Worm (Caenorhabditis elegans) whole organism, L2 larva: ENCODE results near the gene T06D8.9.
A peak's percentile ranks its signal among the peaks of the same experiment; 100 is the strongest.

Experiments
- F13H6.1 ChIP-seq: sonication (generic microtip); optimal IDR thresholded peaks from 2 replicates; lab custom pipeline; 2016; ENCODE audit warnings: missing genetic modification characterization, missing compliant biosample characterization
- R02D3.7 ChIP-seq: fragments of 150-350 bp; optimal IDR thresholded peaks from 2 replicates; lab custom pipeline; 2014; ENCODE audit warnings: missing biosample characterization, missing genetic modification characterization
- Y55F3AM.14 ChIP-seq: fragments of 200-800 bp; sonication (Bioruptor generic); optimal IDR thresholded peaks from 2 replicates; lab custom pipeline; 2018; ENCODE audit warnings: mild to moderate bottlenecking, missing genetic modification characterization, missing compliant biosample characterization
- ZK546.5 ChIP-seq: sonication (generic microtip); optimal IDR thresholded peaks from 2 replicates; lab custom pipeline; 2017; ENCODE audit warnings: missing biosample characterization, missing genetic modification characterization
- aly-2 ChIP-seq: fragments of 150-350 bp; optimal IDR thresholded peaks from 2 replicates; lab custom pipeline; 2014; ENCODE audit warnings: missing biosample characterization, missing genetic modification characterization
- ceh-16 ChIP-seq: fragments of 150-350 bp; optimal IDR thresholded peaks from 2 replicates; lab custom pipeline; 2014; ENCODE audit warnings: missing biosample characterization, missing genetic modification characterization
- ceh-82 ChIP-seq: fragments of 150-350 bp; optimal IDR thresholded peaks from 2 replicates; lab custom pipeline; 2014; ENCODE audit warnings: missing biosample characterization, missing genetic modification characterization
- crh-2 ChIP-seq: sonication (generic microtip); optimal IDR thresholded peaks from 2 replicates; lab custom pipeline; 2017; ENCODE audit warnings: missing biosample characterization, missing genetic modification characterization
- dmd-4 ChIP-seq: sonication (generic microtip); optimal IDR thresholded peaks from 2 replicates; lab custom pipeline; 2017; ENCODE audit warnings: missing biosample characterization, missing genetic modification characterization
- egl-27 ChIP-seq: sonication (generic microtip); optimal IDR thresholded peaks from 3 replicates; lab custom pipeline; 2017; ENCODE audit warnings: missing biosample characterization, missing genetic modification reagents, missing genetic modification characterization
- elt-1 ChIP-seq: fragments of 150-350 bp; optimal IDR thresholded peaks from 2 replicates; lab custom pipeline; 2014; ENCODE audit warnings: missing biosample characterization, missing genetic modification characterization
- fos-1 ChIP-seq: fragments of 150-350 bp; optimal IDR thresholded peaks from 2 replicates; lab custom pipeline; 2014; ENCODE audit warnings: missing biosample characterization, missing genetic modification characterization
- gmeb-1 ChIP-seq: fragments of 150-350 bp; optimal IDR thresholded peaks from 2 replicates; lab custom pipeline; 2014; ENCODE audit warnings: missing biosample characterization, missing genetic modification characterization
- lin-39 ChIP-seq: fragments of 150-350 bp; optimal IDR thresholded peaks from 2 replicates; lab custom pipeline; 2014; ENCODE audit warnings: missing biosample characterization, missing genetic modification reagents, missing genetic modification characterization
- lsy-2 ChIP-seq, 2 experiments: fragments of 150-350 bp in 1 of 2; sonication (generic microtip) in 1 of 2; optimal IDR thresholded peaks; 2 replicates each; lab custom pipeline; 2014 to 2017; ENCODE audit warnings: missing biosample characterization in 2 of 2, missing genetic modification characterization in 2 of 2
- mab-5 ChIP-seq: fragments of 150-350 bp; optimal IDR thresholded peaks from 2 replicates; lab custom pipeline; 2014; ENCODE audit warnings: missing biosample characterization, missing genetic modification characterization
- mdl-1 ChIP-seq, 2 experiments: fragments of 150-350 bp in 1 of 2; sonication (generic microtip) in 1 of 2; optimal IDR thresholded peaks; 2 replicates each; lab custom pipeline; 2017; ENCODE audit warnings: missing biosample characterization in 2 of 2, missing genetic modification characterization in 2 of 2
- nhr-10 ChIP-seq: sonication (generic microtip); optimal IDR thresholded peaks from 2 replicates; lab custom pipeline; 2017; ENCODE audit warnings: missing biosample characterization, missing genetic modification characterization
- nhr-11 ChIP-seq: fragments of 150-350 bp; optimal IDR thresholded peaks from 2 replicates; lab custom pipeline; 2014; ENCODE audit warnings: missing biosample characterization, missing genetic modification characterization
- nhr-12 ChIP-seq: fragments of 150-350 bp; optimal IDR thresholded peaks from 2 replicates; lab custom pipeline; 2014; ENCODE audit warnings: missing biosample characterization, missing genetic modification characterization
- nhr-129 ChIP-seq: fragments of 150-350 bp; optimal IDR thresholded peaks from 2 replicates; lab custom pipeline; 2014; ENCODE audit warnings: missing biosample characterization, missing genetic modification characterization
- nhr-21 ChIP-seq: fragments of 150-350 bp; optimal IDR thresholded peaks from 2 replicates; lab custom pipeline; 2014; ENCODE audit warnings: missing biosample characterization, missing genetic modification characterization
- nhr-23 ChIP-seq: fragments of 150-350 bp; optimal IDR thresholded peaks from 2 replicates; lab custom pipeline; 2014; ENCODE audit warnings: missing biosample characterization, missing genetic modification reagents, missing genetic modification characterization
- nhr-237 ChIP-seq: fragments of 150-350 bp; optimal IDR thresholded peaks from 2 replicates; lab custom pipeline; 2014; ENCODE audit warnings: missing biosample characterization, missing genetic modification characterization
- nhr-25 ChIP-seq: fragments of 150-350 bp; sonication (generic microtip); optimal IDR thresholded peaks from 3 replicates; lab custom pipeline; 2014; ENCODE audit warnings: missing biosample characterization, missing genetic modification characterization
- nhr-6 ChIP-seq: fragments of 150-350 bp; optimal IDR thresholded peaks from 2 replicates; lab custom pipeline; 2014; ENCODE audit warnings: missing biosample characterization, missing genetic modification characterization
- nhr-77 ChIP-seq: fragments of 150-350 bp; optimal IDR thresholded peaks from 2 replicates; lab custom pipeline; 2014; ENCODE audit warnings: missing biosample characterization, missing genetic modification characterization
- peb-1 ChIP-seq: fragments of 150-350 bp; optimal IDR thresholded peaks from 2 replicates; lab custom pipeline; 2014; ENCODE audit warnings: missing biosample characterization, missing genetic modification characterization
- sem-4 ChIP-seq: fragments of 150-350 bp; optimal IDR thresholded peaks from 2 replicates; lab custom pipeline; 2014; ENCODE audit warnings: missing biosample characterization, missing genetic modification reagents, missing genetic modification characterization
- sma-9 ChIP-seq, 2 experiments: fragments of 150-350 bp in 1 of 2; sonication (generic microtip) in 1 of 2; optimal IDR thresholded peaks; 2 replicates each; lab custom pipeline; 2014 to 2016; ENCODE audit warnings: missing genetic modification characterization in 2 of 2, mild to moderate bottlenecking in 1 of 2, missing biosample characterization in 1 of 2, missing compliant biosample characterization in 1 of 2, missing genetic modification reagents in 1 of 2, moderate library complexity in 1 of 2
- snpc-4 ChIP-seq: fragments of 150-350 bp; optimal IDR thresholded peaks from 2 replicates; lab custom pipeline; 2014; ENCODE audit warnings: missing biosample characterization, missing genetic modification characterization
- unc-39 ChIP-seq: fragments of 150-350 bp; optimal IDR thresholded peaks from 2 replicates; lab custom pipeline; 2014; ENCODE audit warnings: missing biosample characterization, missing genetic modification characterization
- unc-55 ChIP-seq: fragments of 150-350 bp; sonication (generic microtip); optimal IDR thresholded peaks from 3 replicates; lab custom pipeline; 2014; ENCODE audit warnings: missing biosample characterization, missing genetic modification reagents, missing genetic modification characterization
- unc-62 ChIP-seq: fragments of 150-350 bp; optimal IDR thresholded peaks from 2 replicates; lab custom pipeline; 2014; ENCODE audit warnings: missing biosample characterization, missing genetic modification reagents, missing genetic modification characterization
- zag-1 ChIP-seq: fragments of 150-350 bp; optimal IDR thresholded peaks from 2 replicates; lab custom pipeline; 2014; ENCODE audit warnings: missing biosample characterization, missing genetic modification characterization
- ztf-1 ChIP-seq: fragments of 200-800 bp; sonication (Bioruptor generic); conservative IDR thresholded peaks from 2 replicates; pipeline ENCODE4 v1.3.6; 2022; ENCODE audit warnings: missing genetic modification characterization, missing compliant biosample characterization
- ztf-11 ChIP-seq: sonication (generic microtip); optimal IDR thresholded peaks from 2 replicates; lab custom pipeline; 2017; ENCODE audit warnings: missing biosample characterization, missing genetic modification characterization
- ztf-4 ChIP-seq: fragments of 150-350 bp; optimal IDR thresholded peaks from 2 replicates; lab custom pipeline; 2014; ENCODE audit warnings: missing biosample characterization, missing genetic modification characterization

The T06D8.9 gene

ce11 chrII:11268822-11269221, 29.4 kb downstream of the T06D8.9 start, which contains the start of gene cut-1:
Gene cut-1 (plus strand): TSS chrII:11269122.
- TF ChIP-seq nhr-25 (tag; lab: Kevin White, UChicago) = no peak
- TF ChIP-seq R02D3.7 = no peak
- TF ChIP-seq zag-1 (tag; lab: Kevin White, UChicago) = no peak
- TF ChIP-seq sem-4 (tag; lab: Kevin White, UChicago) = no peak
- TF ChIP-seq peb-1 (tag; lab: Kevin White, UChicago) = no peak
- no peak for TF ChIP-seq ZK546.5
- TF ChIP-seq nhr-12 (tag; lab: Kevin White, UChicago) = no peak
- TF ChIP-seq lin-39 (tag; lab: Kevin White, UChicago) = no peak
- no peak for TF ChIP-seq egl-27
- TF ChIP-seq lsy-2 (tag; optimal IDR thresholded peaks at IDR 0.05; lab: Kevin White, UChicago) = no peak
- no peak for TF ChIP-seq nhr-237 (tag; lab: Kevin White, UChicago)
- no peak for TF ChIP-seq snpc-4
- no peak for TF ChIP-seq fos-1 (tag; lab: Kevin White, UChicago)
- TF ChIP-seq nhr-11 (tag; lab: Kevin White, UChicago) = no peak
- no peak for TF ChIP-seq ceh-82 (tag; lab: Kevin White, UChicago)
- no peak for TF ChIP-seq unc-39
- no peak for TF ChIP-seq nhr-10 (tag; lab: Kevin White, UChicago)
- TF ChIP-seq, all 48 proteins: peak for 0

ce11 chrII:11270829-11271228, 31.4 kb downstream of the T06D8.9 start:
- no peak for TF ChIP-seq sma-9 (GFP tag; optimal IDR thresholded peaks at IDR 0.05; lab: Kevin White, UChicago)
- no peak for TF ChIP-seq sma-9 (tag; optimal IDR thresholded peaks at IDR 0.05; lab: Kevin White, UChicago)
- TF ChIP-seq elt-1 (tag; lab: Kevin White, UChicago) = no peak
- TF ChIP-seq crh-2 = no peak
- TF ChIP-seq R02D3.7 = no peak
- no peak for TF ChIP-seq gmeb-1 (tag; lab: Kevin White, UChicago)
- TF ChIP-seq snpc-4 = no peak
- no peak for TF ChIP-seq nhr-23
- TF ChIP-seq aly-2 (tag; lab: Kevin White, UChicago) = no peak
- TF ChIP-seq unc-55 = no peak
- no peak for TF ChIP-seq lsy-2 (tag; optimal IDR thresholded peaks at IDR 0.05; lab: Kevin White, UChicago)
- no peak for TF ChIP-seq nhr-237 (tag; lab: Kevin White, UChicago)
- no peak for TF ChIP-seq nhr-25 (tag; lab: Kevin White, UChicago)
- no peak for TF ChIP-seq ztf-1 (GFP tag; lab: Robert Waterston, UW)
- TF ChIP-seq nhr-21 (tag; lab: Kevin White, UChicago) = no peak
- TF ChIP-seq nhr-6 (tag; lab: Kevin White, UChicago) = no peak
- no peak for TF ChIP-seq nhr-129
- no peak for TF ChIP-seq unc-39
- no peak for TF ChIP-seq mdl-1 (tag; optimal IDR thresholded peaks at IDR 0.05; lab: Kevin White, UChicago)
- TF ChIP-seq lin-39 (tag; lab: Kevin White, UChicago) = no peak

ce11 chrII:11274876-11275275, 35.5 kb downstream of the T06D8.9 start:
- TF ChIP-seq sem-4 (tag; lab: Kevin White, UChicago) (no peak), ztf-1 (GFP tag; lab: Robert Waterston, UW) (no peak), nhr-237 (tag; lab: Kevin White, UChicago) (no peak), ceh-82 (tag; lab: Kevin White, UChicago) (no peak), nhr-12 (tag; lab: Kevin White, UChicago) (no peak), F13H6.1 (no peak), unc-39 (no peak), snpc-4 (no peak), nhr-77 (tag; lab: Kevin White, UChicago) (no peak), R02D3.7 (no peak), dmd-4 (tag; lab: Kevin White, UChicago) (no peak), unc-62 (no peak), peb-1 (tag; lab: Kevin White, UChicago) (no peak), fos-1 (tag; lab: Kevin White, UChicago) (no peak), unc-55 (no peak), lsy-2 (tag; optimal IDR thresholded peaks at IDR 0.05; lab: Kevin White, UChicago) (no peak)

ce11 chrII:11275484-11275883, 36.1 kb downstream of the T06D8.9 start:
- peak; percentile 47 for TF ChIP-seq nhr-129
- no peak for TF ChIP-seq Y55F3AM.14 (GFP tag; lab: Kevin White, UChicago)
- no peak for TF ChIP-seq ztf-11 (tag; lab: Kevin White, UChicago)
- no peak for TF ChIP-seq nhr-23

ce11 chrII:11276879-11277278, 37.5 kb downstream of the T06D8.9 start:
- no peak for TF ChIP-seq dmd-4 (tag; lab: Kevin White, UChicago)
- no peak for TF ChIP-seq mab-5 (tag; lab: Kevin White, UChicago)
- TF ChIP-seq ztf-4 (tag; lab: Kevin White, UChicago) = no peak
- TF ChIP-seq ztf-11 (tag; lab: Kevin White, UChicago) = no peak
- peak; percentile 84 for TF ChIP-seq ceh-16
- TF ChIP-seq, all 48 proteins: peak for 1
